Worm (Caenorhabditis elegans): ENCODE measurements around the gene str-135.

The str-135 gene

DNA sequence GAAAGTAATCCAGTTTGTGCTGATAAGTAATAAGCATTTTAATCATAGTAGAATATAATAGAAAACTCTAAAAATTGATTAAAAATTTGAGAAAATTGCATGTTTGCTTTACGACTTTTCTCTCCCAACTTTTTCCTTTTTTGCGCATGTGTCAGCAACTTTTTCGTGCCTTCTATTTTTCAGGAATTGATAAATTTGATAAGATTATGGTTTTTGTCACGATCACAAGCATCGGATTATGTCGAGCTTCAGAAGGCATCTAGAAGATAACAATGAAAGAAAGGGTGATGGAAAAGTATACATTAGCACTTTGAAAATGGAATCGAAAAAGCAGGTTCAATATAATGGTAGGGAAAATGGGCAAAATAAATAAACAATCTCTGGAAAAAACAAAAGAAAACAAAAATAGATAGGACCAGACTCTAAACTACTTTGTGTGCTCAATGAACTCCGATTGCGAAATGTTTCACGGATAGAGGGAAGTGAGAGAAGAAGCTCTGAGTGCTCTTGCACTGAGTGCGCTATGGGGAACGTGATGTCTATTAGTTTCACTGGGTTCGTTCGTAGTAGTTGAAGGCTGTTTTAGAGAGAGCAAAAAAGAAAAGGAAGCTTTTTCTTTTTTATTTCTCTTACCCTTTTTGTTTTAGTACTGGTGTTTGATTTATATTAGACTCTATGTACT lies 7.6 kb upstream of the str-135 start:
- TF ChIP-seq nhr-80 (tag; optimal IDR thresholded peaks at IDR 0.05) (peak; percentile 36), attf-6 (GFP tag; IDR thresholded peaks at IDR 0.05) (no peak), F39B2.1 (GFP tag; IDR thresholded peaks at IDR 0.05) (no peak), nhr-27 (tag; optimal IDR thresholded peaks at IDR 0.05) (no peak), dpff-1 (tag; optimal IDR thresholded peaks at IDR 0.05) (no peak), hmg-1.2 (GFP tag; IDR thresholded peaks at IDR 0.05) (no peak), Y53G8AR.9 (GFP tag; conservative IDR thresholded peaks at IDR 0.05) (no peak), F10E7.11 (tag; optimal IDR thresholded peaks at IDR 0.05) (no peak), mel-28 (tag; optimal IDR thresholded peaks at IDR 0.05; ENCODE audit: borderline replicate concordance) (no peak), efl-1 (GFP tag; optimal IDR thresholded peaks at IDR 0.05) (no peak), egrh-3 (GFP tag; IDR thresholded peaks at IDR 0.05) (no peak), snpc-4 (GFP tag; optimal IDR thresholded peaks at IDR 0.05) (no peak), snpc-4 (tag; optimal IDR thresholded peaks at IDR 0.05) (peak in 1 of 4 experiments; percentile 7), somi-1 (GFP tag; optimal IDR thresholded peaks at IDR 0.05) (no peak), hlh-26 (GFP tag; conservative IDR thresholded peaks at IDR 0.05) (no peak), C06A6.2 (GFP tag; conservative IDR thresholded peaks at IDR 0.05) (no peak), rec-8 (tag; optimal IDR thresholded peaks at IDR 0.05) (no peak), B0035.1 (tag; optimal IDR thresholded peaks at IDR 0.05) (no peak), nfya-1 (tag; optimal IDR thresholded peaks at IDR 0.05; ENCODE audit: borderline replicate concordance, insufficient read depth) (no peak), mxl-1 (tag; optimal IDR thresholded peaks at IDR 0.05) (no peak), rcor-1 (GFP tag; IDR thresholded peaks at IDR 0.05) (no peak), aptf-3 (GFP tag; IDR thresholded peaks at IDR 0.05) (no peak), F52B5.7 (tag; optimal IDR thresholded peaks at IDR 0.05) (no peak), B0336.3 (GFP tag; IDR thresholded peaks at IDR 0.05) (no peak), C17E4.6 (GFP tag; IDR thresholded peaks at IDR 0.05) (no peak), cebp-1 (GFP tag; IDR thresholded peaks at IDR 0.05) (peak; percentile 81; the same call in 1 of the 2 replicates), cebp-1 (tag; optimal IDR thresholded peaks at IDR 0.05) (peak; percentile 94)

ce11 chrV:8285455-8285854 lies 4.8 kb upstream of the str-135 start:
- TF ChIP-seq pha-4 (tag; optimal IDR thresholded peaks at IDR 0.05) (no peak), nhr-80 (tag; optimal IDR thresholded peaks at IDR 0.05) (peak; percentile 66)

DNA sequence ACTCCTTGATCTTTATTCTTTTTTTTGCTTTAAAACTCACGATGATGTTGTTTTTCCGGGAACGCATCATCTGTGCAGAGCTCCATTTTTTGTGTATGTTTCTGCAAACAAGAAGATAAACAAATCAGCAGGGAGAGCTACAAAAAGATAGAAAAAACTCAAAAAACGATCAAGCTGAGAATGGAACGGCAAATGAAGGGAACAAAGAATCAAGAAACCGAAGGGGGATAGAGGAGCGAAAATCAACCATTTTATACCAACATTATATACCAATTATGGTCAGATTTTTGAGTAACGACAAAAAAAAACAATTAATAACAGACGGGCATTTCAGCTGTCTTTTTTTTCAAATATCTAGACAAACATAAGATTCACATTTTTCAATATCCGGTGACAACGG lies 4.1 kb upstream of the str-135 start, which contains the start of gene slc-17.5:
Gene slc-17.5 (minus strand): TSS at position 101 of the 400 bp plus-strand sequence.
- TF ChIP-seq snpc-1.1 (tag; optimal IDR thresholded peaks at IDR 0.05; ENCODE audit: insufficient read depth): no peak
- no peak for TF ChIP-seq ztf-22 (GFP tag; optimal IDR thresholded peaks at IDR 0.05)
- no peak for TF ChIP-seq ztf-26 (tag; optimal IDR thresholded peaks at IDR 0.05)
- TF ChIP-seq snpc-1.3 (tag; optimal IDR thresholded peaks at IDR 0.05; ENCODE audit: insufficient read depth): no peak

- TF ChIP-seq lin-54 (GFP tag; optimal IDR thresholded peaks at IDR 0.05): no peak
- TF ChIP-seq let-607 (tag; optimal IDR thresholded peaks at IDR 0.05): peak in 1 of 2 experiments; percentile 52
- peak; percentile 35 for TF ChIP-seq nhr-80 (tag; optimal IDR thresholded peaks at IDR 0.05)
Measured at ce11 chrV:8282933-8283332, 2.3 kb upstream of the str-135 start.

Measured in whole organism, young adult.